Worm (Caenorhabditis elegans): ENCODE results near the gene K06H7.2.

The K06H7.2 gene

DNA sequence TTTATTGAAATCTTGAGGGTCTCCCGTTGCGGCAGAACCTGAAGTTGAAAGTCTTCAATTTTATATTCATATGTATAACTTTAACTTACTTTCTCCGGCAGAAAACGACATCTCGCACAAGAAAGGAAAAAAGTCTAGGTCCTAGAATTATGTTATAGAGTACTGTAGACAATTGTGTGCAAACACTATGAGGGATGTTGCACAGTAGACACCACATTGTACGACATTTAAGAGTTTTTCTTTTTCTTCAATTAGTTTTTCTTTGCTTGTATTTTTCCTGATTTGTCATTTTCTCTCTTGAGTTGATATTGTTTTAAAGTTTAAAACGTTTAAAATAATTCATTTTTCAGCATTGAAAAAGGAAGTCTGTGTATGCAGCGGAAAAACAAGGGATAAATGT, 8.0 kb upstream of the K06H7.2 start, which contains the start of the genes K06H7.7 and grp-1:
K06H7.7 (minus strand) TSS at position 121 of the 400 bp plus-strand sequence.
grp-1 (plus strand) TSS at position 351 of the 400 bp plus-strand sequence.
- TF ChIP-seq tbp1 (GFP tag; optimal IDR thresholded peaks at IDR 0.05) = peak; percentile 1
- no peak for TF ChIP-seq ztf-28 (GFP tag; IDR thresholded peaks at IDR 0.05)
- TF ChIP-seq pha-4 (tag; optimal IDR thresholded peaks at IDR 0.05) = no peak
- peak; percentile 31; the same call in 1 of the 2 replicates for TF ChIP-seq madf-6 (GFP tag; IDR thresholded peaks at IDR 0.05)
- TF ChIP-seq ceh-27 (GFP tag; optimal IDR thresholded peaks at IDR 0.05) = no peak
- no peak for TF ChIP-seq tbx-9 (tag; optimal IDR thresholded peaks at IDR 0.05; ENCODE audit: borderline replicate concordance)
- no peak for TF ChIP-seq nfyb-1 (GFP tag; IDR thresholded peaks at IDR 0.05)
- TF ChIP-seq lin-54 (GFP tag; optimal IDR thresholded peaks at IDR 0.05) = no peak
- peak; percentile 77 for TF ChIP-seq lsl-1 (GFP tag; optimal IDR thresholded peaks at IDR 0.05)
- no peak for TF ChIP-seq rpc-1 (optimal IDR thresholded peaks at IDR 0.05)
- no peak for TF ChIP-seq rpc-1 (tag; optimal IDR thresholded peaks at IDR 0.05)
- TF ChIP-seq F33H1.4 (GFP tag; IDR thresholded peaks at IDR 0.05) = 0 out of 2 replicates have a peak, but pooled peaks have one; percentile 26
- peak; percentile 27; the same call in 1 of the 2 replicates for TF ChIP-seq hmg-1.2 (GFP tag; IDR thresholded peaks at IDR 0.05)

- TF ChIP-seq T07F8.4 (tag; optimal IDR thresholded peaks at IDR 0.05) (no peak), bed-1 (GFP tag; IDR thresholded peaks at IDR 0.05) (no peak), ceh-79 (tag; optimal IDR thresholded peaks at IDR 0.05) (no peak), egl-44 (GFP tag; IDR thresholded peaks at IDR 0.05) (no peak), K11D2.4 (GFP tag; IDR thresholded peaks at IDR 0.05) (no peak), Y95B8A.8 (GFP tag; IDR thresholded peaks at IDR 0.05) (no peak), madf-8 (GFP tag; conservative IDR thresholded peaks at IDR 0.05) (no peak), ceh-40 (GFP tag; IDR thresholded peaks at IDR 0.05) (no peak), lin-40 (tag; optimal IDR thresholded peaks at IDR 0.05) (no peak), lin-26 (GFP tag; IDR thresholded peaks at IDR 0.05) (no peak), atf-7 (tag; optimal IDR thresholded peaks at IDR 0.05) (no peak), lin-35 (GFP tag; optimal IDR thresholded peaks at IDR 0.05) (no peak), B0336.3 (GFP tag; IDR thresholded peaks at IDR 0.05) (no peak), ceh-100 (GFP tag; IDR thresholded peaks at IDR 0.05) (no peak), snpc-1.3 (tag; optimal IDR thresholded peaks at IDR 0.05; ENCODE audit: insufficient read depth) (no peak), ama-1 (optimal IDR thresholded peaks at IDR 0.05) (no peak), ama-1 (GFP tag; optimal IDR thresholded peaks at IDR 0.05) (no peak), hrde-1 (tag; optimal IDR thresholded peaks at IDR 0.05; ENCODE audit: borderline replicate concordance) (no peak), bed-2 (GFP tag; IDR thresholded peaks at IDR 0.05) (no peak), F37B4.10 (GFP tag; IDR thresholded peaks at IDR 0.05) (no peak)
Measured at ce11 chrIII:8088235-8088634, 5.1 kb upstream of the K06H7.2 start, which contains the start of gene vms-1. Gene vms-1, plus strand, starts transcription at chrIII:8088535.

- no peak for TF ChIP-seq ama-1 (optimal IDR thresholded peaks at IDR 0.05)
- no peak for TF ChIP-seq ama-1 (GFP tag; optimal IDR thresholded peaks at IDR 0.05)
- no peak for TF ChIP-seq B0035.1 (tag; optimal IDR thresholded peaks at IDR 0.05)
- TF ChIP-seq hrde-1 (tag; optimal IDR thresholded peaks at IDR 0.05; ENCODE audit: borderline replicate concordance) = no peak
- no peak for TF ChIP-seq somi-1 (GFP tag; optimal IDR thresholded peaks at IDR 0.05)
- TF ChIP-seq lin-40 (tag; optimal IDR thresholded peaks at IDR 0.05) = no peak
- TF ChIP-seq die-1 (tag; optimal IDR thresholded peaks at IDR 0.05) = no peak
- no peak for TF ChIP-seq nhr-120 (GFP tag; IDR thresholded peaks at IDR 0.05)
Measured at ce11 chrIII:8091408-8091807, 2.0 kb upstream of the K06H7.2 start, which contains the start of gene idi-1. Gene idi-1, plus strand, starts transcription at chrIII:8091708.

Data from whole organism, young adult.